Fruit fly (Drosophila melanogaster): ENCODE results near the gene beag.

dm6 chr3R:9048466-9049072 is 16.3 kb downstream of the beag start, which contains the start of gene Mst85C:
- TF ChIP-seq psq (optimal IDR thresholded peaks at IDR 0.05): no peak
- TF ChIP-seq Myc (optimal IDR thresholded peaks at IDR 0.05): no peak
- TF ChIP-seq h (optimal IDR thresholded peaks at IDR 0.05): no peak
